Fruit fly (Drosophila melanogaster) whole organism, embryonic: ENCODE measurements around the gene CG31924.
A peak's percentile ranks its signal among the peaks of the same experiment; 100 is the strongest.

Experiments used
- CG10147 ChIP-seq: fragments of 200-800 bp; sonication (Bioruptor generic); optimal IDR thresholded peaks from 2 replicates; lab custom pipeline; 2019; ENCODE audit warnings: missing biosample characterization, mild to moderate bottlenecking, missing genetic modification characterization, moderate library complexity
- CG10267 ChIP-seq: fragments of 200-800 bp; sonication (Bioruptor generic); optimal IDR thresholded peaks from 2 replicates; lab custom pipeline; 2018; ENCODE audit warnings: missing biosample characterization, mild to moderate bottlenecking, missing genetic modification characterization, moderate library complexity
- CG11456 ChIP-seq: fragments of 200-800 bp; sonication (Bioruptor generic); IDR thresholded peaks from 3 replicates; pipeline ENCODE4 v1.3.6; 2022; ENCODE audit warnings: missing biosample characterization, missing genetic modification characterization
- CG11560 ChIP-seq: fragments of 200-800 bp; sonication (Bioruptor generic); IDR thresholded peaks from 3 replicates; pipeline ENCODE4 v1.3.6; 2022; ENCODE audit warnings: missing biosample characterization, missing genetic modification characterization
- CG12391 ChIP-seq: fragments of 200-800 bp; sonication (Bioruptor generic); optimal IDR thresholded peaks from 3 replicates; lab custom pipeline; 2018; ENCODE audit warnings: missing biosample characterization, mild to moderate bottlenecking, missing genetic modification characterization, moderate library complexity
- CG14441 ChIP-seq: fragments of 200-800 bp; sonication (Bioruptor generic); IDR thresholded peaks from 2 replicates; pipeline ENCODE4 v1.3.6; 2022; ENCODE audit warnings: missing biosample characterization, missing genetic modification characterization
- CG17385 ChIP-seq: fragments of 200-800 bp; sonication (Bioruptor generic); optimal IDR thresholded peaks from 3 replicates; lab custom pipeline; 2018; ENCODE audit warnings: missing biosample characterization, mild to moderate bottlenecking, missing genetic modification characterization
- CG18599 ChIP-seq: fragments of 200-800 bp; sonication (Bioruptor generic); optimal IDR thresholded peaks from 3 replicates; lab custom pipeline; 2017; ENCODE audit warnings: missing biosample characterization, missing genetic modification characterization, mild to moderate bottlenecking, moderate library complexity, missing genetic modification reagents
- CG18619 ChIP-seq: fragments of 200-800 bp; sonication (Bioruptor generic); optimal IDR thresholded peaks from 3 replicates; lab custom pipeline; 2017; ENCODE audit warnings: missing biosample characterization, mild to moderate bottlenecking, missing genetic modification characterization
- CG2120 ChIP-seq: fragments of 200-800 bp; sonication (Bioruptor generic); optimal IDR thresholded peaks from 3 replicates; lab custom pipeline; 2016; ENCODE audit warnings: missing biosample characterization, missing genetic modification characterization
- CG2678 ChIP-seq: fragments of 200-800 bp; sonication (Bioruptor generic); optimal IDR thresholded peaks from 3 replicates; lab custom pipeline; 2019; ENCODE audit warnings: missing biosample characterization, mild to moderate bottlenecking, missing genetic modification characterization, moderate library complexity
- CG2712 ChIP-seq: fragments of 200-800 bp; optimal IDR thresholded peaks from 3 replicates; lab custom pipeline; 2019; ENCODE audit warnings: missing biosample characterization, mild to moderate bottlenecking, missing genetic modification characterization, moderate library complexity
- CG31224 ChIP-seq: fragments of 200-800 bp; sonication (Bioruptor generic); IDR thresholded peaks from 2 replicates; pipeline ENCODE4 v1.3.6; 2022; ENCODE audit warnings: missing biosample characterization, missing genetic modification characterization
- CG31365 ChIP-seq: fragments of 200-800 bp; sonication (Bioruptor generic); optimal IDR thresholded peaks from 2 replicates; lab custom pipeline; 2018; ENCODE audit warnings: missing biosample characterization, mild to moderate bottlenecking, missing genetic modification characterization
- CG32532 ChIP-seq: fragments of 200-800 bp; sonication (Bioruptor generic); IDR thresholded peaks from 2 replicates; pipeline ENCODE4 v1.3.6; 2022; ENCODE audit warnings: missing biosample characterization, missing genetic modification characterization
- CG4404 ChIP-seq: fragments of 200-800 bp; sonication (Bioruptor generic); IDR thresholded peaks from 2 replicates; pipeline ENCODE4 v1.3.6; 2022; ENCODE audit warnings: missing biosample characterization, missing genetic modification characterization
- CG6791 ChIP-seq: fragments of 200-800 bp; sonication (Bioruptor generic); IDR thresholded peaks from 3 replicates; pipeline ENCODE4 v1.3.6; 2022; ENCODE audit warnings: missing biosample characterization, missing genetic modification characterization; ENCODE audit not compliant: partially characterized antibody
- CG8089 ChIP-seq: fragments of 200-800 bp; sonication (Bioruptor generic); optimal IDR thresholded peaks from 3 replicates; lab custom pipeline; 2016; ENCODE audit warnings: missing biosample characterization, missing genetic modification characterization
- CG9215 ChIP-seq: fragments of 200-800 bp; sonication (Bioruptor generic); IDR thresholded peaks from 2 replicates; pipeline ENCODE4 v1.3.6; 2022; ENCODE audit warnings: missing biosample characterization, missing genetic modification characterization
- CG9609 ChIP-seq: fragments of 200-800 bp; sonication (Bioruptor generic); optimal IDR thresholded peaks from 3 replicates; lab custom pipeline; 2016; ENCODE audit warnings: missing biosample characterization, missing genetic modification characterization
- CG9932 ChIP-seq: fragments of 200-800 bp; sonication (Bioruptor generic); IDR thresholded peaks from 2 replicates; pipeline ENCODE4 v1.3.6; 2022; ENCODE audit warnings: missing biosample characterization, missing genetic modification characterization
- Dad ChIP-seq: fragments of 200-800 bp; sonication (Bioruptor generic); optimal IDR thresholded peaks from 3 replicates; lab custom pipeline; 2016; ENCODE audit warnings: missing biosample characterization, missing genetic modification characterization
- Dbx ChIP-seq: fragments of 200-800 bp; sonication (Bioruptor generic); IDR thresholded peaks from 3 replicates; pipeline ENCODE4 v1.3.6; 2022; ENCODE audit warnings: missing biosample characterization, missing genetic modification characterization
- Deaf1 ChIP-seq: fragments of 200-800 bp; optimal IDR thresholded peaks from 3 replicates; lab custom pipeline; 2019; ENCODE audit warnings: missing biosample characterization, mild to moderate bottlenecking, missing genetic modification characterization, moderate library complexity
- Dp ChIP-seq: fragments of 200-800 bp; sonication (Bioruptor generic); optimal IDR thresholded peaks from 2 replicates; lab custom pipeline; 2018; ENCODE audit warnings: missing biosample characterization, mild to moderate bottlenecking, missing genetic modification characterization, moderate library complexity
- Ets65A ChIP-seq: fragments of 200-800 bp; sonication (Bioruptor generic); peaks from one replicate; lab custom pipeline; 2016; ENCODE audit warnings: missing biosample characterization, missing genetic modification characterization
- Gug ChIP-seq: fragments of 200-800 bp; sonication (Bioruptor generic); IDR thresholded peaks from 4 replicates; pipeline ENCODE4 v1.3.6; 2022; ENCODE audit warnings: missing biosample characterization, missing genetic modification characterization
- Hey ChIP-seq: fragments of 200-800 bp; sonication (Bioruptor generic); optimal IDR thresholded peaks from 3 replicates; lab custom pipeline; 2018; ENCODE audit warnings: missing biosample characterization, mild to moderate bottlenecking, missing genetic modification characterization
- Hr39 ChIP-seq: fragments of >200 bp; optimal IDR thresholded peaks from 2 replicates; lab custom pipeline; 2017
- Med ChIP-seq: fragments of 200-800 bp; sonication (Bioruptor generic); peaks from one replicate; lab custom pipeline; 2016; ENCODE audit warnings: missing biosample characterization, missing genetic modification characterization, mild to moderate bottlenecking, inconsistent platforms, moderate library complexity
- Mrtf ChIP-seq: fragments of 200-800 bp; sonication (Bioruptor generic); IDR thresholded peaks from 3 replicates; pipeline ENCODE4 v1.3.6; 2022; ENCODE audit warnings: missing biosample characterization, missing genetic modification characterization
- NC2β ChIP-seq: fragments of 200-800 bp; sonication (Bioruptor generic); optimal IDR thresholded peaks from 2 replicates; lab custom pipeline; 2016; ENCODE audit warnings: missing biosample characterization, missing genetic modification characterization
- Optix ChIP-seq: fragments of 200-800 bp; sonication (Bioruptor generic); IDR thresholded peaks from 3 replicates; pipeline ENCODE4 v1.3.6; 2022; ENCODE audit warnings: missing biosample characterization, missing genetic modification characterization
- Ptx1 ChIP-seq: fragments of 200-800 bp; sonication (Bioruptor generic); IDR thresholded peaks from 2 replicates; pipeline ENCODE4 v1.3.6; 2022; ENCODE audit warnings: missing biosample characterization, missing genetic modification characterization
- Rfx ChIP-seq: fragments of 200-800 bp; sonication (Bioruptor generic); IDR thresholded peaks from 2 replicates; pipeline ENCODE4 v1.3.6; 2022; ENCODE audit warnings: missing biosample characterization, missing genetic modification characterization
- Sry-δ ChIP-seq: fragments of 200-800 bp; sonication (Bioruptor generic); optimal IDR thresholded peaks from 2 replicates; lab custom pipeline; 2016; ENCODE audit warnings: missing biosample characterization, missing genetic modification characterization
- Xbp1 ChIP-seq: fragments of 200-800 bp; sonication (Bioruptor generic); optimal IDR thresholded peaks from 3 replicates; lab custom pipeline; 2016; ENCODE audit warnings: missing biosample characterization, mild to moderate bottlenecking, missing genetic modification characterization
- abd-A ChIP-seq: fragments of 200-800 bp; sonication (Bioruptor generic); optimal IDR thresholded peaks from 3 replicates; lab custom pipeline; 2019; ENCODE audit warnings: missing biosample characterization, mild to moderate bottlenecking, missing genetic modification characterization, moderate library complexity
- crp ChIP-seq, 2 experiments: fragments of 200-800 bp; sonication (Bioruptor generic); optimal IDR thresholded peaks; 2 replicates in 1 of 2; 3 replicates in 1 of 2; lab custom pipeline; 2017; ENCODE audit warnings: missing biosample characterization in 2 of 2, missing genetic modification characterization in 2 of 2, mild to moderate bottlenecking in 1 of 2, moderate library complexity in 1 of 2
- grau ChIP-seq: fragments of 200-800 bp; optimal IDR thresholded peaks from 3 replicates; lab custom pipeline; 2019; ENCODE audit warnings: missing biosample characterization, mild to moderate bottlenecking, missing genetic modification characterization, moderate library complexity
- lmd ChIP-seq: fragments of 200-800 bp; sonication (Bioruptor generic); IDR thresholded peaks from 2 replicates; pipeline ENCODE4 v1.3.6; 2022; ENCODE audit warnings: missing biosample characterization, missing genetic modification characterization
- pho ChIP-seq: fragments of 200-800 bp; sonication (Bioruptor generic); optimal IDR thresholded peaks from 2 replicates; lab custom pipeline; 2016; ENCODE audit warnings: missing biosample characterization, missing genetic modification characterization
- prd ChIP-seq, 3 experiments: fragments of >200 bp in 2 of 3; fragments of 200-800 bp in 1 of 3; sonication (Bioruptor generic) in 1 of 3; optimal IDR thresholded peaks in 2 of 3; IDR thresholded peaks in 1 of 3; 2 replicates in 2 of 3; 3 replicates in 1 of 3; pipeline versions ENCODE4 v1.3.6 to Lab custom; 2017 to 2022; ENCODE audit warnings: missing biosample characterization in 1 of 3, missing genetic modification characterization in 1 of 3
- sens-2 ChIP-seq: fragments of 200-800 bp; sonication (Bioruptor generic); IDR thresholded peaks from 2 replicates; pipeline ENCODE4 v1.3.6; 2022; ENCODE audit warnings: missing biosample characterization, missing genetic modification characterization
- sisA ChIP-seq: fragments of 200-800 bp; sonication (Bioruptor generic); IDR thresholded peaks from 2 replicates; pipeline ENCODE4 v1.3.6; 2022; ENCODE audit warnings: missing biosample characterization, missing genetic modification characterization
- tin ChIP-seq: fragments of 200-800 bp; sonication (Bioruptor generic); optimal IDR thresholded peaks from 3 replicates; lab custom pipeline; 2016; ENCODE audit warnings: missing biosample characterization, missing genetic modification characterization
- tll ChIP-seq, 2 experiments: fragments of 200-800 bp in 1 of 2; fragments of >200 bp in 1 of 2; sonication (Bioruptor generic) in 1 of 2; optimal IDR thresholded peaks; 2 replicates each; lab custom pipeline; 2017 to 2019; ENCODE audit warnings: missing biosample characterization in 2 of 2, missing genetic modification characterization in 2 of 2, mild to moderate bottlenecking in 1 of 2, moderate library complexity in 1 of 2
- ttk ChIP-seq: fragments of 200-800 bp; sonication (Bioruptor generic); IDR thresholded peaks from 2 replicates; pipeline ENCODE4 v2.1.2; 2022; ENCODE audit warnings: missing biosample characterization, missing genetic modification characterization
- wdn ChIP-seq: fragments of 200-800 bp; sonication (Bioruptor generic); IDR thresholded peaks from 2 replicates; pipeline ENCODE4 v1.3.6; 2022; ENCODE audit warnings: missing biosample characterization, missing genetic modification characterization
- zf30C ChIP-seq: fragments of 200-800 bp; sonication (Bioruptor generic); optimal IDR thresholded peaks from 3 replicates; lab custom pipeline; 2018; ENCODE audit warnings: missing biosample characterization, mild to moderate bottlenecking, missing genetic modification characterization
- zfh1 ChIP-seq: fragments of 200-800 bp; sonication (Bioruptor generic); IDR thresholded peaks from 3 replicates; pipeline ENCODE4 v1.3.6; 2022; ENCODE audit warnings: missing biosample characterization, missing genetic modification characterization

CG31924 gene

dm6 chr2L:1315283-1315682 is 39.4 kb downstream of the CG31924 start:
- TF ChIP-seq CG9932 (peak; percentile 48), Dad (GFP tag; lab: Kevin White, UChicago) (no peak), Ptx1 (GFP tag; lab: Robert Waterston, UW) (0 out of 2 replicates have a peak, but pooled peaks have one; percentile 27), CG10267 (tag; lab: Kevin White, UChicago) (no peak), CG2678 (tag; lab: Kevin White, UChicago) (peak; percentile 1), NC2β (GFP tag; lab: Kevin White, UChicago) (no peak), CG2712 (tag; lab: Kevin White, UChicago) (no peak), wdn (GFP tag; lab: Robert Waterston, UW) (peak; percentile 15; the same call in 1 of the 2 replicates), Sry-δ (no peak), Hr39 (no peak), CG6791 (GFP tag; lab: Robert Waterston, UW) (no peak), tll (GFP tag; optimal IDR thresholded peaks at IDR 0.05; lab: Kevin White, UChicago) (no peak), prd (optimal IDR thresholded peaks at IDR 0.05; lab: Kevin White, UChicago) (no peak), prd (GFP tag; IDR thresholded peaks at IDR 0.05; lab: Robert Waterston, UW) (peak; percentile 63), lmd (GFP tag; lab: Robert Waterston, UW) (peak; percentile 17; the same call in 1 of the 2 replicates), sisA (GFP tag; lab: Robert Waterston, UW) (0 out of 2 replicates have a peak, but pooled peaks have one; percentile 9), crp (GFP tag; optimal IDR thresholded peaks at IDR 0.05; lab: Kevin White, UChicago) (no peak), CG8089 (GFP tag; lab: Kevin White, UChicago) (no peak), grau (tag; lab: Kevin White, UChicago) (no peak), Gug (0 out of 4 replicates have a peak, but pooled peaks have one; percentile 11), CG32532 (GFP tag; lab: Robert Waterston, UW) (peak; percentile 39; the same call in 1 of the 2 replicates), CG31365 (tag; lab: Kevin White, UChicago) (no peak), CG11456 (GFP tag; lab: Robert Waterston, UW) (0 out of 3 replicates have a peak, but pooled peaks have one; percentile 5), abd-A (tag; lab: Kevin White, UChicago) (no peak), CG12391 (tag; lab: Kevin White, UChicago) (no peak), CG11560 (0 out of 3 replicates have a peak, but pooled peaks have one; percentile 27), Deaf1 (tag; lab: Kevin White, UChicago) (no peak), CG4404 (peak; percentile 18; the same call in 1 of the 2 replicates), ttk (GFP tag; lab: Robert Waterston, UW) (no peak), CG14441 (0 out of 2 replicates have a peak, but pooled peaks have one; percentile 14), Hey (tag; lab: Kevin White, UChicago) (no peak), CG10147 (GFP tag; lab: Kevin White, UChicago) (no peak), CG18599 (GFP tag; lab: Kevin White, UChicago) (peak; percentile 32), Dp (no peak), Dbx (peak; percentile 46; the same call in 1 of the 3 replicates), CG31224 (GFP tag; lab: Robert Waterston, UW) (no peak), sens-2 (no peak), CG2120 (GFP tag; lab: Kevin White, UChicago) (peak; percentile 3), zfh1 (GFP tag; lab: Robert Waterston, UW) (0 out of 3 replicates have a peak, but pooled peaks have one; percentile 14), Mrtf (GFP tag; lab: Robert Waterston, UW) (0 out of 3 replicates have a peak, but pooled peaks have one; percentile 14), CG17385 (GFP tag; lab: Kevin White, UChicago) (no peak), CG9215 (0 out of 2 replicates have a peak, but pooled peaks have one; percentile 7), Optix (GFP tag; lab: Robert Waterston, UW) (peak; percentile 10; the same call in 1 of the 3 replicates), Ets65A (GFP tag; lab: Kevin White, UChicago) (no peak), Rfx (GFP tag; lab: Robert Waterston, UW) (peak; percentile 49), zf30C (GFP tag; lab: Kevin White, UChicago) (no peak), tin (GFP tag; lab: Kevin White, UChicago) (no peak), Med (GFP tag; lab: Kevin White, UChicago) (peak; percentile 54), pho (GFP tag; lab: Kevin White, UChicago) (no peak), Xbp1 (no peak), CG9609 (GFP tag; lab: Kevin White, UChicago) (no peak), CG18619 (GFP tag; lab: Kevin White, UChicago) (no peak)
